Fruit fly (Drosophila melanogaster): ENCODE results near the gene CG5199.

Gene CG5199

dm6 chr3L:20471499-20472313 lies 19.0 kb upstream of the CG5199 start (continued):
- TF ChIP-seq pfk (GFP tag; optimal IDR thresholded peaks at IDR 0.05), result peak; percentile 19
- peak in 1 of 3 experiments; percentile 49 for TF ChIP-seq lola (GFP tag; optimal IDR thresholded peaks at IDR 0.05)
- TF ChIP-seq ATbp (GFP tag; optimal IDR thresholded peaks at IDR 0.05), result peak; percentile 90
- TF ChIP-seq CG1647 (GFP tag; optimal IDR thresholded peaks at IDR 0.05), result peak; percentile 11
- peak in 1 of 2 experiments; percentile 83 for TF ChIP-seq Hr78 (GFP tag; optimal IDR thresholded peaks at IDR 0.05)
- TF ChIP-seq MTF-1 (GFP tag; optimal IDR thresholded peaks at IDR 0.05; ENCODE audit: borderline replicate concordance), result peak; percentile 48
- peak; percentile 46; the same call in 1 of the 2 replicates for TF ChIP-seq vvl (GFP tag; IDR thresholded peaks at IDR 0.05)
- TF ChIP-seq CG11398 (GFP tag; optimal IDR thresholded peaks at IDR 0.05), result peak; percentile 80
- peak; percentile 77 for TF ChIP-seq CG3407 (GFP tag; optimal IDR thresholded peaks at IDR 0.05)
- TF ChIP-seq CG12219 (GFP tag; optimal IDR thresholded peaks at IDR 0.05), result peak; percentile 30
- TF ChIP-seq CG8944 (GFP tag; optimal IDR thresholded peaks at IDR 0.05), result peak; percentile 41
- TF ChIP-seq croc (GFP tag; conservative IDR thresholded peaks at IDR 0.05), result no peak
- TF ChIP-seq ftz-f1 (GFP tag; optimal IDR thresholded peaks at IDR 0.05), result peak; percentile 64
- no peak for TF ChIP-seq ind (GFP tag; optimal IDR thresholded peaks at IDR 0.05)
- TF ChIP-seq CG16779 (GFP tag; IDR thresholded peaks at IDR 0.05), result no peak
- peak in 1 of 2 experiments; percentile 13 for TF ChIP-seq Eip74EF (GFP tag; optimal IDR thresholded peaks at IDR 0.05)
- no peak for TF ChIP-seq Hr3 (GFP tag; optimal IDR thresholded peaks at IDR 0.05)
- TF ChIP-seq CG9727 (GFP tag; optimal IDR thresholded peaks at IDR 0.05), result peak; percentile 62
- TF ChIP-seq CG7928 (GFP tag; optimal IDR thresholded peaks at IDR 0.05), result no peak
- TF ChIP-seq kni (GFP tag; optimal IDR thresholded peaks at IDR 0.05), result peak; percentile 64
- no peak for TF ChIP-seq bbx (GFP tag; IDR thresholded peaks at IDR 0.05; ENCODE audit: partially characterized antibody)
- no peak for TF ChIP-seq GATAe (GFP tag; conservative IDR thresholded peaks at IDR 0.05)
- no peak for TF ChIP-seq Xbp1 (GFP tag; optimal IDR thresholded peaks at IDR 0.05)
- TF ChIP-seq Meics (GFP tag; optimal IDR thresholded peaks at IDR 0.05), result peak; percentile 83
- TF ChIP-seq Hmr (GFP tag; optimal IDR thresholded peaks at IDR 0.05), result peak; percentile 67
- peak; percentile 22 for TF ChIP-seq CG34376 (GFP tag; optimal IDR thresholded peaks at IDR 0.05)
- 0 out of 2 replicates have a peak, but pooled peaks have one; percentile 22 for TF ChIP-seq Drgx (GFP tag; IDR thresholded peaks at IDR 0.05)
- TF ChIP-seq CG5180 (GFP tag; optimal IDR thresholded peaks at IDR 0.05), result no peak
- TF ChIP-seq CG18262 (tag; optimal IDR thresholded peaks at IDR 0.05), result peak; percentile 41
- peak; percentile 49 for TF ChIP-seq Hsf (GFP tag; optimal IDR thresholded peaks at IDR 0.05)
- TF ChIP-seq CG13296 (GFP tag; optimal IDR thresholded peaks at IDR 0.05), result peak; percentile 57
- TF ChIP-seq Dll (GFP tag; IDR thresholded peaks at IDR 0.05; ENCODE audit: partially characterized antibody), result no peak
- no peak for TF ChIP-seq CG6175 (GFP tag; IDR thresholded peaks at IDR 0.05)
- TF ChIP-seq Chrac-16 (GFP tag; optimal IDR thresholded peaks at IDR 0.05), result no peak
- peak; percentile 58 for TF ChIP-seq CG13424 (tag; optimal IDR thresholded peaks at IDR 0.05)
- peak; percentile 39 for TF ChIP-seq CG8359 (GFP tag; optimal IDR thresholded peaks at IDR 0.05; ENCODE audit: borderline replicate concordance)
- no peak for TF ChIP-seq mld (GFP tag; IDR thresholded peaks at IDR 0.05; ENCODE audit: partially characterized antibody)
- TF ChIP-seq sob (GFP tag; IDR thresholded peaks at IDR 0.05), result no peak
- no peak for TF ChIP-seq E2f1 (GFP tag; IDR thresholded peaks at IDR 0.05)
- TF ChIP-seq CG16863 (GFP tag; optimal IDR thresholded peaks at IDR 0.05), result peak; percentile 74
- TF ChIP-seq grn (GFP tag; optimal IDR thresholded peaks at IDR 0.05), result no peak
- TF ChIP-seq CG16815 (GFP tag; optimal IDR thresholded peaks at IDR 0.05), result no peak
- no peak for TF ChIP-seq Gsc (GFP tag; IDR thresholded peaks at IDR 0.05)
- no peak; the same call in 1 of the 3 replicates for TF ChIP-seq row (GFP tag; IDR thresholded peaks at IDR 0.05)
- TF ChIP-seq CG2875 (GFP tag; optimal IDR thresholded peaks at IDR 0.05), result peak; percentile 79
- peak; percentile 65 for TF ChIP-seq CG13123 (GFP tag; optimal IDR thresholded peaks at IDR 0.05)
- TF ChIP-seq Sox102F (GFP tag; optimal IDR thresholded peaks at IDR 0.05), result peak; percentile 57
